Fruit fly (Drosophila melanogaster): ENCODE results near the gene Tmtc1.
A peak's percentile ranks its signal among the peaks of the same experiment; 100 is the strongest.

Tmtc1 gene

DNA sequence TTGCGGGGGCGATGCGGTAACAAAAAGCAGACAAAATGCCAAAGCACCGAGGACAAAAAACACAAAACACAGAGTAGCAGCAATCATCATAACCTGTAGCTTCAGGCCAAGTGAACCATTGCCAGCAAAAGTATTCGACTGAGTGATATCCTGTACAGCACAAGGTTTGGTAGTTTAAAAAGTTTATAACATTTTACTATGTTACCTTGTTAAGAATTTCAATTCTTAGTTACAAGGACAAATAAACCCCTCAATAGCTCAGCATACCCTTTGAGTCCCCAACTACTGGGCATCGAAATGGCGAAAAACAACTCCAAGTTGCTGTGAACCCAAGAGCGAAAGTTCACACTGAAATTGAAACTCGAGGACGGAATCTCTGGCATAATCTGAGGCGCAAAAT, 45.6 kb downstream of the Tmtc1 start (continued):
- TF ChIP-seq CG10267 (tag; optimal IDR thresholded peaks at IDR 0.05): no peak
- no peak for TF ChIP-seq hkb (optimal IDR thresholded peaks at IDR 0.05)
- TF ChIP-seq hkb (GFP tag; IDR thresholded peaks at IDR 0.05): 0 out of 2 replicates have a peak, but pooled peaks have one; percentile 20
- 0 out of 3 replicates have a peak, but pooled peaks have one; percentile 8 for TF ChIP-seq CG11695 (GFP tag; IDR thresholded peaks at IDR 0.05)
- no peak for TF ChIP-seq CG31388 (GFP tag; optimal IDR thresholded peaks at IDR 0.05)
- TF ChIP-seq Atf6 (GFP tag; IDR thresholded peaks at IDR 0.05): no peak
- peak; percentile 26 for TF ChIP-seq CG15269 (tag; optimal IDR thresholded peaks at IDR 0.05)
- TF ChIP-seq CG1832 (GFP tag; optimal IDR thresholded peaks at IDR 0.05): no peak
- no peak for TF ChIP-seq B-H1 (GFP tag; IDR thresholded peaks at IDR 0.05)
- no peak for TF ChIP-seq Xbp1 (GFP tag; optimal IDR thresholded peaks at IDR 0.05)
- TF ChIP-seq Hmr (GFP tag; optimal IDR thresholded peaks at IDR 0.05): peak; percentile 59
- TF ChIP-seq CG7928 (GFP tag; optimal IDR thresholded peaks at IDR 0.05): no peak
- TF ChIP-seq CG8290 (GFP tag; optimal IDR thresholded peaks at IDR 0.05): no peak
- TF ChIP-seq CG8290 (tag; optimal IDR thresholded peaks at IDR 0.05): peak in 1 of 2 experiments; percentile 63
- TF ChIP-seq CG4854 (GFP tag; optimal IDR thresholded peaks at IDR 0.05): no peak
- TF ChIP-seq row (GFP tag; IDR thresholded peaks at IDR 0.05): peak; percentile 66
- peak; percentile 18 for TF ChIP-seq ind (GFP tag; optimal IDR thresholded peaks at IDR 0.05)
- peak; percentile 42 for TF ChIP-seq Meics (GFP tag; optimal IDR thresholded peaks at IDR 0.05)
- 0 out of 2 replicates have a peak, but pooled peaks have one; percentile 28 for TF ChIP-seq CG14014 (GFP tag; IDR thresholded peaks at IDR 0.05)
- no peak for TF ChIP-seq odd (GFP tag; optimal IDR thresholded peaks at IDR 0.05)
- no peak for TF ChIP-seq mld (GFP tag; IDR thresholded peaks at IDR 0.05; ENCODE audit: partially characterized antibody)
- no peak for TF ChIP-seq CG16779 (GFP tag; IDR thresholded peaks at IDR 0.05)
- no peak for TF ChIP-seq pnt (GFP tag; optimal IDR thresholded peaks at IDR 0.05)
- TF ChIP-seq H15 (GFP tag; IDR thresholded peaks at IDR 0.05): peak; percentile 25; the same call in 1 of the 3 replicates
- no peak for TF ChIP-seq Sin3A (optimal IDR thresholded peaks at IDR 0.05)
- no peak for TF ChIP-seq Opbp (GFP tag; IDR thresholded peaks at IDR 0.05; ENCODE audit: partially characterized antibody)
- TF ChIP-seq CG31224 (GFP tag; IDR thresholded peaks at IDR 0.05): 0 out of 2 replicates have a peak, but pooled peaks have one; percentile 10
- TF ChIP-seq CG4360 (GFP tag; IDR thresholded peaks at IDR 0.05): no peak
- TF ChIP-seq gfzf (GFP tag; optimal IDR thresholded peaks at IDR 0.05): no peak
- TF ChIP-seq Camta (GFP tag; optimal IDR thresholded peaks at IDR 0.05): no peak
- TF ChIP-seq Six4 (GFP tag; optimal IDR thresholded peaks at IDR 0.05): no peak
- no peak for TF ChIP-seq CG8478 (optimal IDR thresholded peaks at IDR 0.05)
- TF ChIP-seq dysf (GFP tag; IDR thresholded peaks at IDR 0.05): peak; percentile 58
- TF ChIP-seq onecut (GFP tag; IDR thresholded peaks at IDR 0.05): no peak
- TF ChIP-seq Dbx (GFP tag; IDR thresholded peaks at IDR 0.05): 0 out of 3 replicates have a peak, but pooled peaks have one; percentile 31
- TF ChIP-seq hbn (GFP tag; IDR thresholded peaks at IDR 0.05; ENCODE audit: partially characterized antibody): no peak
- TF ChIP-seq CG12769 (tag; optimal IDR thresholded peaks at IDR 0.05): peak; percentile 64
- no peak for TF ChIP-seq CG1529 (GFP tag; optimal IDR thresholded peaks at IDR 0.05)
- no peak for TF ChIP-seq Awh (GFP tag; IDR thresholded peaks at IDR 0.05)
- TF ChIP-seq NFAT (GFP tag; IDR thresholded peaks at IDR 0.05): no peak
- TF ChIP-seq CG17912 (GFP tag; optimal IDR thresholded peaks at IDR 0.05): no peak
- TF ChIP-seq dmrt99B (tag; optimal IDR thresholded peaks at IDR 0.05): peak; percentile 30
- peak; percentile 24; the same call in 1 of the 2 replicates for TF ChIP-seq CG9932 (GFP tag; IDR thresholded peaks at IDR 0.05)
- TF ChIP-seq mirr (GFP tag; optimal IDR thresholded peaks at IDR 0.05): no peak
- 0 out of 3 replicates have a peak, but pooled peaks have one; percentile 12 for TF ChIP-seq Aef1 (GFP tag; IDR thresholded peaks at IDR 0.05)
- TF ChIP-seq CG2120 (GFP tag; optimal IDR thresholded peaks at IDR 0.05): peak; percentile 71
- peak; percentile 17 for TF ChIP-seq CG30403 (GFP tag; optimal IDR thresholded peaks at IDR 0.05)
- TF ChIP-seq CG17361 (GFP tag; IDR thresholded peaks at IDR 0.05): no peak
- TF ChIP-seq bbx (GFP tag; IDR thresholded peaks at IDR 0.05; ENCODE audit: partially characterized antibody): no peak
- no peak for TF ChIP-seq NC2β (GFP tag; optimal IDR thresholded peaks at IDR 0.05)
- no peak for TF ChIP-seq CG4707 (GFP tag; optimal IDR thresholded peaks at IDR 0.05)
- TF ChIP-seq pb (GFP tag; optimal IDR thresholded peaks at IDR 0.05): no peak
- no peak for TF ChIP-seq exex (tag; optimal IDR thresholded peaks at IDR 0.05)
